Worm (Caenorhabditis elegans): ENCODE results near the gene spcs-3.

Gene spcs-3

DNA sequence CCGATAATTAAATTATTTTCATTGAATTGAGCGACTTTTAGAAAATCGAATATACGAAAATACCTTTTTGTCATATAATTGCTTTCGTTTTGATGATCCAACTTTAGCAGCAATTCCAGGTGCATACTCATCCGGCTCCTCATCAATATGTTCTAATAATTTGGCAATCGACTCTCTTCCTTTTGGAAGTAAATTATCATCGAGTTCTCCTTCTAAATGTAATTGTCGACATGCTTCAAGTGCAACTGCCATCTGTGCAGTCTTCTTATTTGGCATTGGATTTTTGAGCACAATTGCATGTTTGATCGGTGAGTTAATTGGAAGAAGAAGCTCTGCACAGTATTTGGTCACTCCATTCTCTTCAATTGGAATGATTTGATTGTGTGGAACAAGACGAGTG, 32.4 kb downstream of the spcs-3 start:
- TF ChIP-seq lin-15B (tag; optimal IDR thresholded peaks at IDR 0.05) (no peak), tlp-1 (tag; optimal IDR thresholded peaks at IDR 0.05) (no peak), aly-2 (tag; optimal IDR thresholded peaks at IDR 0.05) (no peak), ceh-88 (GFP tag; IDR thresholded peaks at IDR 0.05) (no peak), ama-1 (optimal IDR thresholded peaks at IDR 0.05) (no peak), lin-14 (GFP tag; optimal IDR thresholded peaks at IDR 0.05) (no peak), nhr-237 (tag; optimal IDR thresholded peaks at IDR 0.05) (no peak), snpc-4 (tag; optimal IDR thresholded peaks at IDR 0.05) (no peak), ztf-11 (tag; optimal IDR thresholded peaks at IDR 0.05) (no peak), mab-9 (GFP tag; IDR thresholded peaks at IDR 0.05) (no peak)

DNA sequence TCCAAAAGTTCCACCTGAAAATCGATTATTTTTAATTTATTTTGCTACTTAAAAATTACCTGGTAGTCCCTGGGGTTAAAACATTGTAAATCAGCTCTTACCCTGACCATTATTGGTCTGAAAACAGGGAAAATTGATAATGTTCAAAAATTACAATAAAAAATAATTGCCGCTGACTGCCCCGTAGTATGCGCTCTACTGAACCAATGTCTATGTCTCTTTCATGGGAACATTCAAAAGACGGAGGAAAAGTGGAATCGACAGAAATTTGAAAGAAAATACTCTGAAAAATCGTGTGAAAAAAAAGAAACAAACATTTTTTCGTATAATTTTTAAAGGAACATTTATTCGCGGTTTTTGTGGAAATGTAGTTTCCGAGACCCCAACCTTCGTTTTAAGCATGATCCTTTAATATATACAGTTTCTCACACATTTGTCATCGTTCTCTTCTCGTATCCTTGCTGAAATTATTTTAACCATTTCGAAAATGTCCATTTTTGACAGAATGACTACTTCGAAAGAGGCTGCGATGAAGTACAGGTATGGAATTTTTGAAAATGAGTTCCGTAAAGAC, 35.4 kb downstream of the spcs-3 start, which contains the start of the genes dcr-1 and apc-2:
Gene dcr-1, minus strand, starts transcription at position 117 of the 574 bp plus-strand sequence.
Gene apc-2, plus strand, starts transcription at position 465 of the 574 bp plus-strand sequence.
- TF ChIP-seq nhr-85 (tag): peak; percentile 3
- TF ChIP-seq efl-1 (optimal IDR thresholded peaks at IDR 0.05): peak; percentile 22 to 36
- TF ChIP-seq efl-1 (GFP tag; optimal IDR thresholded peaks at IDR 0.05 in 1 of 2): peak; percentile 26 to 89
- TF ChIP-seq lsy-2 (tag; optimal IDR thresholded peaks at IDR 0.05): peak in 1 of 2 experiments; percentile 41
- TF ChIP-seq ztf-11 (tag; optimal IDR thresholded peaks at IDR 0.05): no peak
- no peak for TF ChIP-seq ceh-90 (tag; optimal IDR thresholded peaks at IDR 0.05)
- no peak for TF ChIP-seq nhr-11 (tag; optimal IDR thresholded peaks at IDR 0.05)
- no peak for TF ChIP-seq swsn-7 (tag; optimal IDR thresholded peaks at IDR 0.05)
- peak in 1 of 2 experiments; percentile 56 for TF ChIP-seq lin-35 (GFP tag; optimal IDR thresholded peaks at IDR 0.05)
- TF ChIP-seq dpl-1 (GFP tag; optimal IDR thresholded peaks at IDR 0.05): peak in 1 of 3 experiments; percentile 60

DNA sequence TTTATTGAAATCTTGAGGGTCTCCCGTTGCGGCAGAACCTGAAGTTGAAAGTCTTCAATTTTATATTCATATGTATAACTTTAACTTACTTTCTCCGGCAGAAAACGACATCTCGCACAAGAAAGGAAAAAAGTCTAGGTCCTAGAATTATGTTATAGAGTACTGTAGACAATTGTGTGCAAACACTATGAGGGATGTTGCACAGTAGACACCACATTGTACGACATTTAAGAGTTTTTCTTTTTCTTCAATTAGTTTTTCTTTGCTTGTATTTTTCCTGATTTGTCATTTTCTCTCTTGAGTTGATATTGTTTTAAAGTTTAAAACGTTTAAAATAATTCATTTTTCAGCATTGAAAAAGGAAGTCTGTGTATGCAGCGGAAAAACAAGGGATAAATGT, 40.5 kb downstream of the spcs-3 start, which contains the start of the genes K06H7.7 and grp-1:
Gene K06H7.7, minus strand, starts transcription at position 121 of the 400 bp plus-strand sequence.
Gene grp-1, plus strand, starts transcription at position 351 of the 400 bp plus-strand sequence.
- TF ChIP-seq ces-1 (GFP tag; optimal IDR thresholded peaks at IDR 0.05) (no peak), lir-3 (tag; optimal IDR thresholded peaks at IDR 0.05; ENCODE audit: poor library complexity) (peak; percentile 63), nhr-90 (tag; optimal IDR thresholded peaks at IDR 0.05; ENCODE audit: poor library complexity) (peak; percentile 42), nhr-84 (tag; optimal IDR thresholded peaks at IDR 0.05) (no peak), grh-1 (GFP tag; IDR thresholded peaks at IDR 0.05) (no peak), ceh-88 (GFP tag; IDR thresholded peaks at IDR 0.05) (no peak), nhr-19 (GFP tag; conservative IDR thresholded peaks at IDR 0.05) (peak; percentile 40; the same call in 1 of the 2 replicates), blmp-1 (tag; optimal IDR thresholded peaks at IDR 0.05) (peak; percentile 22), unc-130 (tag; optimal IDR thresholded peaks at IDR 0.05) (no peak), snpc-4 (tag; optimal IDR thresholded peaks at IDR 0.05) (peak; percentile 9), irx-1 (tag; optimal IDR thresholded peaks at IDR 0.05) (no peak), efl-1 (optimal IDR thresholded peaks at IDR 0.05) (peak; percentile 74 to 79), efl-1 (GFP tag; optimal IDR thresholded peaks at IDR 0.05 in 1 of 2) (peak; percentile 76 to 97), lin-39 (tag; optimal IDR thresholded peaks at IDR 0.05) (no peak), unc-30 (tag; optimal IDR thresholded peaks at IDR 0.05) (no peak), mef-2 (tag; optimal IDR thresholded peaks at IDR 0.05) (no peak), nhr-11 (tag; optimal IDR thresholded peaks at IDR 0.05) (no peak), mab-9 (GFP tag; IDR thresholded peaks at IDR 0.05) (no peak), rnt-1 (tag; optimal IDR thresholded peaks at IDR 0.05) (peak; percentile 53), mdl-1 (tag; optimal IDR thresholded peaks at IDR 0.05) (no peak), pqm-1 (tag; optimal IDR thresholded peaks at IDR 0.05) (no peak), egl-27 (tag; optimal IDR thresholded peaks at IDR 0.05) (no peak), isw-1 (GFP tag; IDR thresholded peaks at IDR 0.05) (peak; percentile 44), unc-62 (GFP tag; optimal IDR thresholded peaks at IDR 0.05) (no peak), nhr-20 (tag; optimal IDR thresholded peaks at IDR 0.05) (peak; percentile 35), C04F5.9 (tag; optimal IDR thresholded peaks at IDR 0.05) (peak; percentile 22), nhr-12 (tag; optimal IDR thresholded peaks at IDR 0.05) (no peak), ceh-82 (tag; optimal IDR thresholded peaks at IDR 0.05) (peak; percentile 37 to 52 (median 40)), aly-2 (tag; optimal IDR thresholded peaks at IDR 0.05) (peak; percentile 70), skn-1 (tag; optimal IDR thresholded peaks at IDR 0.05) (peak; percentile 64), sptf-1 (tag; optimal IDR thresholded peaks at IDR 0.05) (no peak), ceh-8 (GFP tag; optimal IDR thresholded peaks at IDR 0.05) (no peak), fkh-10 (GFP tag; optimal IDR thresholded peaks at IDR 0.05) (no peak), hlh-17 (GFP tag; optimal IDR thresholded peaks at IDR 0.05; ENCODE audit: borderline replicate concordance) (no peak), sox-4 (tag; optimal IDR thresholded peaks at IDR 0.05) (no peak), ama-1 (optimal IDR thresholded peaks at IDR 0.05) (no peak), aha-1 (tag; optimal IDR thresholded peaks at IDR 0.05) (no peak), efl-3 (GFP tag; optimal IDR thresholded peaks at IDR 0.05) (no peak)
